Fruit fly (Drosophila melanogaster) whole organism, wandering third instar larva: ENCODE measurements around the gene Hat1.

Experiments used
- Dfd ChIP-seq: fragments of >200 bp; optimal IDR thresholded peaks from 2 replicates; lab custom pipeline; 2017; ENCODE audit warnings: missing biosample characterization, missing genetic modification characterization
- Hnf4 ChIP-seq: fragments of 200-800 bp; sonication (Bioruptor generic); optimal IDR thresholded peaks from 2 replicates; lab custom pipeline; 2016; ENCODE audit warnings: missing biosample characterization, mild to moderate bottlenecking, missing genetic modification characterization
- rgr ChIP-seq: fragments of 200-800 bp; sonication (Bioruptor generic); optimal IDR thresholded peaks from 3 replicates; lab custom pipeline; 2016; ENCODE audit warnings: missing biosample characterization, mild to moderate bottlenecking, missing genetic modification characterization

dm6 chr3R:5781462-5781861, 7.7 kb downstream of the Hat1 start, which contains the start of gene kat-60L1:
- TF ChIP-seq Dfd (GFP tag; lab: Kevin White, UChicago) (no peak), Hnf4 (GFP tag; lab: Kevin White, UChicago) (no peak), rgr (no peak)
